Fruit fly (Drosophila melanogaster) ovary, adult (tissue): ENCODE data around the gene salt.

Experiments used
- CG17801 ChIP-seq: fragments of 200-800 bp; optimal IDR thresholded peaks from 2 replicates; lab custom pipeline; 2019; ENCODE audit warnings: missing biosample characterization, mild to moderate bottlenecking, missing genetic modification characterization, moderate library complexity; ENCODE audit not compliant: partially characterized antibody

The salt gene

DNA sequence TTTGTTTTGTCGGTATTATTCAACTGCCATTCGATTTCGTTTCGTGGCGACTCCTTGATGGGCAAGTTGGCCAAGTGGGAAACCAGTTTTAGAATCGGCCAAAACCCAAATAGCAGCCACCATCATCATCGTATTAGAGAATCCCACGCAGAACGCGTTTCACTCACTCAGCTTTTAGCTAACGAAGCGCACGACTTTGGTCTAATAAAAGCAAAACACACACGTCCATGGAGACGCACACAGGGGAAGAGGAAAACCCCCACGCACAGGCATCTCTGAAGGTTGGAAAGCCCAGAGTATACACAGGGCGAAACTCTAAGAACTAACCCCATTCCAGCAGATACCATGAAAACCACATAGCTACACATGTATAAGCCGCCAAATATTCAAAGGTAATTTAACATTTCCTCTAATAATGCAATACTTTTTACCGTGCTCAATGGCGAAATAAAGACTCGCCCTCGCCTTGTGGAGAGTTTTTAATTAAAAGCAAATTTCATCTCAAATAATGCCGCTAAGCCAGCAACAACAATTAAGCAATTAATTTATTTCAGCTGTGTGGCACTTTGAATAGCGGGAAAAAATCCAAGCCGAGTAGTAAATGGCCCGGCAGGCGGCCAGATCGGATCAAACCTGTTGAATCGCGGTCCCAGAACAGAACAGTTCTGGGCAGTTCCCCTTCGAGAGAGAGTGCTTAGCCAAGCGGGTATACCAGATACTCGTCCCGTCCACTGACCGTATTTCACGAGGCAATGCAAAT, 43.1 kb downstream of the salt start:
- no peak for TF ChIP-seq CG17801 (GFP tag; lab: Kevin White, UChicago)

DNA sequence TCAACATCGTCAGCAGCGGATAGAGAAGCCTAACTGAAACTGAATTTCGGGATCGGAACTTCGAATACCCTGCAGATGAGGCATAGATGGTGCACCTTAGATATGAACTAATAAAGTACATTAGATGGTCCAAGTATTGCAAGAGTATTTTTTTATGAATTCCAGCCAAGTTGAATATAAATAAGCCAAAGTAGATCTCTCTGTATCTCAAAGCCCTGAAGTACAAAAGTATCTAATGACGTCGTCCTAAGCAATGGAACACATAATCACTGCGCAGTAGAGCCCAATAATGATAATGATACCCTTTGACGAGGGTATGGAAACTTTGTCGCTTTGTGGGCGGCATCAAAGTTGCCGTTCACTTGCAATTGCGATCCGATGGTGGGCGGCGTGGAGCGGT, 44.7 kb downstream of the salt start:
- no peak for TF ChIP-seq CG17801 (GFP tag; lab: Kevin White, UChicago)

DNA sequence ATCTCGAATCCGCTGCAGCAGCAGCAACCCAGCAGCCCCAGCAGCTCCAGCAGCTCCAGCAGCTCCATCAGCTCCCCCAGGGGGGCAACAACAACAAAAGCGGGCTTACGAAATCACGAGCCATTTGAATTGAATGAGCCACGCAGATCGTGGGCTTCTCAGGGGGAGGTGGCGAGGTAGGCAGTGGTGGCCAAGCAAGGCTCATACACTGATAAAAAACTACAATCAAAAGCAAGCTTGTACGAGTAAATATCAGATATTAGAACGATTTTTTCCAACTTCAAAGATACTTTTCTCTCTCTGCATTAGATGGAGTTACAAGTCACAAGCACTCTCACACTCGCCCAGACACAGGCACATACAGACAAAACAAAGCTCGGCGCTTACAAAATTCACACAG, 45.4 kb downstream of the salt start:
- TF ChIP-seq CG17801 (GFP tag; lab: Kevin White, UChicago) = no peak

DNA sequence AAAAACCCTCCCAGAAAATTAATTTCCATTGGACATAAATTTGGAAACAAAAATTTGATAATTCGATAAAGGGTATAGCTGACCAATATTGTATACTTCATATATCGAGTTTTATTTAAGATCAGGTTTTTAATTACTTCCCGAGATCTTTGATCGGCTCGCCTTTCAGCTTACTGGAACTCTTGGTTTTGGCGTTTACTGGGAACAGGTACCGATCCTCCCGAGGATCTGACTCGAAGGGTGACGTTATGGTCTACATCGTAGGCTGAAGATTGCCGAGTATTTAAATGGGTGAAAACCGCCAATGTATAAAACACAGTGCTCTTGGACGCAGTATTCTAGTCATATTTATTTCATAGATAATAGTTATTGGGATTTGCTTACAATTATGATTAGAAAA, 46.3 kb downstream of the salt start, which contains the start of gene CG42693:
Gene CG42693, minus strand, starts transcription at position 101 of the 400 bp plus-strand sequence.
- no peak for TF ChIP-seq CG17801 (GFP tag; lab: Kevin White, UChicago)

DNA sequence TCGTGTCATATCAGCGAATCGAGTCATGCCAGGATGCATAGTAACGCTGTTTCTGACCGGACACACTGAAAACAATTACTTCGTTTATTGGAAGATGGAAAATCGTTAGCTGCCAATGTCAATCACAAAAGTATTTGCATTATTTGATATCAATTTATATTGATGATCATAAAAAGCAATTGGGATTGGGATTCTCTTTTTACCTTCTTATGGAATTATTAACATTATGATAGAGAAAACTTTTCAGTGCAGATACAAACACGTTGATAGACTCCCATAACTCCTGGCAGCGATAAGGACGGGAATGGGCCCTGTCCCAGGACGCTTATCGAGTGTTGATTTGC, 47.6 kb downstream of the salt start:
- no peak for TF ChIP-seq CG17801 (GFP tag; lab: Kevin White, UChicago)

DNA sequence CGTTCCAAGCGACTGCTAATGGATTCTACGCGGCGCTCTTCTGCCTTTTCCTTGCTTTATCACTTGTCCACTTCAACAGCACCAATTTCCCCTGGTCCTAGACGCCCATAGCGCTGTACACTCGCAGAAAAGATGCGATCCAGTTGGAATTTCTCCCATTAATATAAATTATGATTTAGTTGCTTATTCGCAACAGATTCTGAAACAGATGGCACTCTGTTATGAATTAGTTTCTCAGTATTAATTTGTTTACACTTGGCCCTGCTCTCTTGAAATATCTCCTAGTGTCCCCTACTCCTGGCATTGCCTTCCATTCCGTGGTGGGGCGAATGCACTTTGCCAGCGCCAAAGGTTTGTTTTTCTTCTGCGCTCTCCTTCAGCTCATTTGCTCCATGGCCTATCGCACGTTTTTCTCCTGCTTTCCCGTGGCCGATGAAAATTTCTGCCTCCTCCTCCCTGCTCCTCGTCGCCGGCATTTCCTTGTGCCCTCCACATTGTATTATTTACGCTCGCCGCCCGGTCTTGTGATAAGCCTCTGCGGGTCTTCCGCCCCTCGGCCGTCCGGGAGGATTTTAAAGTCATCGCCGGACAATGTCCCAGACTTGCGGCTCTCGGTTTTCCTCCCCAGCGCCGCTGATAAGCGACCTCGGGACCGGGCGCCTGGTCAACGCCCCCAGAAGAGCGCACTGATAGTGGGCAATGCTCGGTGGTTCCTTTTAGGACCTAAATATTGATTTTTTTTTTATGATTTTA, 48.2 kb downstream of the salt start:
- no peak for TF ChIP-seq CG17801 (GFP tag; lab: Kevin White, UChicago)

DNA sequence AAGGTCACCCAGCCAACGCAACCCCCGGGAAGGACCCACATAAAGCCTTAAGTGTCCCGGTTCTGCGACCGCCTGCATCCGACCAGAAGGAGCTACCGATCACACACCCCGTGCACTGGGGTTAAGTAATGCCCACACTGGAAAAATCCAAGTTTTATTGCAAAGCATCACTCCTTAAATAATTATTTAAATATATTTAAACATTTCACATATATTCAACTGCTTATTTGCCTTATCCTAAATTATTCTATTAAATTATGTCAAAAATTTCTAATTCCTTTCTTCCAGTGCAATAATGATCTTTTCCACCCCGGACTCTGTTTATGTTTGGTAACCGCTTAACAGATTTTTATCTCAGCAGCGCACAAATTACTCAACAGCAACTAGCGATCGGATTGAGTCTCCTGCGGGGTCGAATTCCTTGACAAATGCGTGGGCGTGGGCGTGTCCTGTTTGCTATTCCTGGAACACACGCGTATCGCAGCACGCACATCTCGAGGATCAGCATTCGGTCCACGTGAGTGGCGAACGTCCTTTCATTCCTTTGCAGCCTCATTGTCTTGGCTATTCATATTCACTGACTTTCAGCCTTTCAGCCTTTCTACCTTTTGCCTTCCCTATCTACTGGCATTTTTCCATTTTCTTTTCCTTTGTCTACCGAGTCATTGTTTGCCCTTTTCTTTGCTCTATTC, 49.8 kb downstream of the salt start:
- no peak for TF ChIP-seq CG17801 (GFP tag; lab: Kevin White, UChicago)

DNA sequence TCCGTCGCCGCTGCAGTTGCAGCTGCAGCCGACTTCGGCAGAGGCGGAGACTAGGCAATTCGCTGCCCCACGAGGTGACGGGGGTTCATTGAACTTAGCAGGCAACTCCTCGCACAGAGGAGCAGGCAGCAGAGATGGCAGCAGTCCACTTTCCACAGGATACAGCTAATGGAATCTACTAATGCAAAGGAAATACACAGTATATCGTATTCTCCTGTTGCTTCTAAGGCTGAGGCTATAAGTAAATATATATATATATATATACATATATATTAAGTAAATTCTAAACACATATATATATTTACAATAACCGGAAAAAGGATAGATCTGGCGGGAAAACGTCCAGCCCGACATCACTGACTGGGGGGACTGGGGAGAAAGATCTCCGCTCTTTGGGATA, 51.1 kb downstream of the salt start:
- TF ChIP-seq CG17801 (GFP tag; lab: Kevin White, UChicago) = no peak

DNA sequence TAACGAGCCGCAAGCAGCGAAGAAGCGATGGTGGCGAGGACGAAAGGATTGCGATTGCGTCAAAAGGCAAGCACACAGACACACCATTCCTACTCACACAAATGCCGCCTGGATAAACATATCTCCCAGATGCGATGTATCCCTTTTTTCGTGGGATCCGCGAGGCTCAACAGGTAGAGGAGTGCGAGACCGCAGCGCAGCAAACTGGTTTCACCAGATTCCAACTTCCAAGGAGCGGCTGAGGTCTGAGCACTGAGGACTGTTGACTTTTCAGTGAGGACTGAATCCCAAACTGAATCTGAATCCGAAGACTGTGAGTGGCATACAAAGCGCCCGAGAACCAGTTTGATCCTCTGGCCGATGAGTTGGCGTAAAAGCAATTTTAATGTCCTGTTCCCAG, 52.6 kb downstream of the salt start:
- TF ChIP-seq CG17801 (GFP tag; lab: Kevin White, UChicago) = no peak
